Fruit fly (Drosophila melanogaster): ENCODE measurements around the gene smp-30.

The smp-30 gene

dm6 chr3R:14714904-14715588, 36.0 kb downstream of the smp-30 start (continued):
- TF ChIP-seq B-H2 (GFP tag; optimal IDR thresholded peaks at IDR 0.05) (no peak), eve (GFP tag; optimal IDR thresholded peaks at IDR 0.05) (peak in 1 of 2 experiments; percentile 78), h (optimal IDR thresholded peaks at IDR 0.05) (no peak), TFAM (GFP tag; optimal IDR thresholded peaks at IDR 0.05) (no peak), cato (GFP tag; optimal IDR thresholded peaks at IDR 0.05; ENCODE audit: borderline replicate concordance) (no peak), Camta (GFP tag; optimal IDR thresholded peaks at IDR 0.05) (peak; percentile 54), NfI (GFP tag; optimal IDR thresholded peaks at IDR 0.05) (no peak), Atf3 (GFP tag; optimal IDR thresholded peaks at IDR 0.05) (no peak), Sox102F (GFP tag; optimal IDR thresholded peaks at IDR 0.05) (peak; percentile 70), mirr (GFP tag; optimal IDR thresholded peaks at IDR 0.05) (no peak), gce (GFP tag; IDR thresholded peaks at IDR 0.05) (peak; percentile 35; the same call in 1 of the 3 replicates), CG15601 (tag; optimal IDR thresholded peaks at IDR 0.05) (peak; percentile 29), HHEX (GFP tag; optimal IDR thresholded peaks at IDR 0.05) (no peak), CG1792 (GFP tag; optimal IDR thresholded peaks at IDR 0.05) (no peak), CG6175 (GFP tag; IDR thresholded peaks at IDR 0.05) (0 out of 3 replicates have a peak, but pooled peaks have one; percentile 52), bsh (GFP tag; optimal IDR thresholded peaks at IDR 0.05) (peak; percentile 82 to 93), CG12219 (GFP tag; optimal IDR thresholded peaks at IDR 0.05) (peak; percentile 21), CG6813 (GFP tag; optimal IDR thresholded peaks at IDR 0.05) (no peak), CG30431 (GFP tag; optimal IDR thresholded peaks at IDR 0.05) (peak; percentile 7), disco-r (GFP tag; optimal IDR thresholded peaks at IDR 0.05) (no peak), fd102C (GFP tag; optimal IDR thresholded peaks at IDR 0.05) (peak; percentile 9), al (GFP tag; IDR thresholded peaks at IDR 0.05) (no peak), run (tag; optimal IDR thresholded peaks at IDR 0.05) (peak; percentile 15), Ssrp (tag; optimal IDR thresholded peaks at IDR 0.05) (peak; percentile 63), GATAe (GFP tag; conservative IDR thresholded peaks at IDR 0.05) (no peak), CG14014 (GFP tag; IDR thresholded peaks at IDR 0.05) (peak; percentile 33; the same call in 1 of the 2 replicates), Dip2 (GFP tag; IDR thresholded peaks at IDR 0.05) (no peak), CG11696 (GFP tag; IDR thresholded peaks at IDR 0.05) (no peak), corto (GFP tag; optimal IDR thresholded peaks at IDR 0.05) (no peak), CG14965 (GFP tag; optimal IDR thresholded peaks at IDR 0.05; ENCODE audit: borderline replicate concordance) (no peak), Eip74EF (GFP tag; optimal IDR thresholded peaks at IDR 0.05) (peak in 1 of 2 experiments; percentile 18), CG7745 (tag; optimal IDR thresholded peaks at IDR 0.05) (no peak), CG6791 (GFP tag; IDR thresholded peaks at IDR 0.05; ENCODE audit: partially characterized antibody) (0 out of 3 replicates have a peak, but pooled peaks have one; percentile 37), Rfx (GFP tag; IDR thresholded peaks at IDR 0.05) (no peak), lilli (GFP tag; optimal IDR thresholded peaks at IDR 0.05) (peak; percentile 19), rib (GFP tag; IDR thresholded peaks at IDR 0.05) (peak; percentile 80), Ets65A (GFP tag) (peak; percentile 62), Mrtf (GFP tag; IDR thresholded peaks at IDR 0.05) (no peak), grau (tag; optimal IDR thresholded peaks at IDR 0.05) (peak; percentile 54), Hsf (GFP tag; optimal IDR thresholded peaks at IDR 0.05) (peak; percentile 45), prd (optimal IDR thresholded peaks at IDR 0.05) (no peak), prd (GFP tag; IDR thresholded peaks at IDR 0.05) (peak; percentile 39; the same call in 1 of the 3 replicates), Fer1 (GFP tag; optimal IDR thresholded peaks at IDR 0.05) (no peak), ATbp (GFP tag; optimal IDR thresholded peaks at IDR 0.05) (peak; percentile 63), lola (GFP tag; optimal IDR thresholded peaks at IDR 0.05) (peak in 1 of 3 experiments; percentile 68), insv (GFP tag; optimal IDR thresholded peaks at IDR 0.05) (no peak), CG33213 (GFP tag; optimal IDR thresholded peaks at IDR 0.05) (no peak), sisA (GFP tag; IDR thresholded peaks at IDR 0.05) (peak; percentile 63), gem (tag; optimal IDR thresholded peaks at IDR 0.05) (peak; percentile 78)

Measured in whole organism, embryonic.